Worm (Caenorhabditis elegans) whole organism, L2 larva: ENCODE results near the gene C05E11.6.

Experiments
- ama-1 ChIP-seq: fragments of 150-350 bp; optimal IDR thresholded peaks from 2 replicates; lab custom pipeline; 2018; ENCODE audit warnings: inconsistent platforms
- ceh-16 ChIP-seq: fragments of 150-350 bp; optimal IDR thresholded peaks from 2 replicates; lab custom pipeline; 2014; ENCODE audit warnings: missing biosample characterization, missing genetic modification characterization
- ceh-82 ChIP-seq: fragments of 150-350 bp; optimal IDR thresholded peaks from 2 replicates; lab custom pipeline; 2014; ENCODE audit warnings: missing biosample characterization, missing genetic modification characterization
- elt-1 ChIP-seq: fragments of 150-350 bp; optimal IDR thresholded peaks from 2 replicates; lab custom pipeline; 2014; ENCODE audit warnings: missing biosample characterization, missing genetic modification characterization
- fos-1 ChIP-seq: fragments of 150-350 bp; optimal IDR thresholded peaks from 2 replicates; lab custom pipeline; 2014; ENCODE audit warnings: missing biosample characterization, missing genetic modification characterization
- nhr-11 ChIP-seq: fragments of 150-350 bp; optimal IDR thresholded peaks from 2 replicates; lab custom pipeline; 2014; ENCODE audit warnings: missing biosample characterization, missing genetic modification characterization
- nhr-12 ChIP-seq: fragments of 150-350 bp; optimal IDR thresholded peaks from 2 replicates; lab custom pipeline; 2014; ENCODE audit warnings: missing biosample characterization, missing genetic modification characterization

- TF ChIP-seq ama-1 (lab: Kevin White, UChicago) (no peak), ceh-82 (tag; lab: Kevin White, UChicago) (no peak), ceh-16 (tag; lab: Kevin White, UChicago) (no peak), nhr-12 (tag; lab: Kevin White, UChicago) (no peak), nhr-11 (no peak), fos-1 (tag; lab: Kevin White, UChicago) (no peak), elt-1 (no peak)
These were observed 30.3 kb downstream of the C05E11.6 start, which contains the start of gene flp-12 for ce11 chrX:4592250-4592649.
